Worm (Caenorhabditis elegans) whole organism, late embryonic: ENCODE results near the gene C54C6.11.

Experiments used
- ama-1 ChIP-seq: fragments of 150-350 bp; optimal IDR thresholded peaks from 2 replicates; lab custom pipeline; 2014
- fkh-10 ChIP-seq: fragments of 150-350 bp; optimal IDR thresholded peaks from 2 replicates; lab custom pipeline; 2014; ENCODE audit warnings: missing biosample characterization, missing genetic modification reagents, missing genetic modification characterization
- nhr-11 ChIP-seq: fragments of 150-350 bp; optimal IDR thresholded peaks from 2 replicates; lab custom pipeline; 2014; ENCODE audit warnings: missing biosample characterization, missing genetic modification characterization
- npax-4 ChIP-seq: sonication (generic microtip); optimal IDR thresholded peaks from 2 replicates; lab custom pipeline; 2016; ENCODE audit warnings: missing genetic modification characterization, missing compliant biosample characterization
- odd-2 ChIP-seq: sonication (generic microtip); optimal IDR thresholded peaks from 2 replicates; lab custom pipeline; 2017; ENCODE audit warnings: antibody characterized with exemption, mild to moderate bottlenecking, missing genetic modification characterization, missing compliant biosample characterization
- pqm-1 ChIP-seq: sonication (generic microtip); optimal IDR thresholded peaks from 2 replicates; lab custom pipeline; 2016; ENCODE audit warnings: missing genetic modification characterization, missing compliant biosample characterization
- unc-86 ChIP-seq: sonication (generic microtip); optimal IDR thresholded peaks from 2 replicates; lab custom pipeline; 2016; ENCODE audit warnings: missing genetic modification characterization, missing compliant biosample characterization

- no peak for TF ChIP-seq ama-1
- TF ChIP-seq pqm-1 (tag; lab: Kevin White, UChicago): no peak
- no peak for TF ChIP-seq npax-4
- TF ChIP-seq fkh-10 (GFP tag; lab: Kevin White, UChicago): no peak
- no peak for TF ChIP-seq odd-2 (tag; lab: Kevin White, UChicago)
- TF ChIP-seq unc-86: no peak
- TF ChIP-seq nhr-11: no peak
These were observed 18.7 kb downstream of the C54C6.11 start for ce11 chrIII:3566785-3567184.
